Fruit fly (Drosophila melanogaster): ENCODE data around the gene MED28.

The MED28 gene

DNA sequence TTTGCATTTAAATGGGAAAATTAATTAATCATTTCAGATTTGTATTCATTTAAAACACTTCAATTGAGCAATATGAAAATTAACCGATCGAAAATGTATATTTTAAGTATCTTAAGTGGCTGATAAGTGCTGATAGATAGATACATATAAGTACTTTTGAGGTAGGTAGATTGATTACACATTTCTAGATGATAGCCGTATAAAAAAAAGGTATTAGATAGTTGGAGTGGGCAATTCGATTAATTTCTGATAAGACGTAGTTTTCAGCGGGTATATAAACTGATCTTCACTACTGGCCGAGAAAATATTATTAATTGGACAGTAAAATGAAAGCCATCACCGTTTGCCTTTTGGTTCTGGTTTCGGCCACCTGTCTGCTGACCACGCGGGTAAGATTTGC, 28.1 kb downstream of the MED28 start, which contains the start of gene CG5107:
Gene CG5107 (plus strand): TSS at position 301 of the 400 bp plus-strand sequence.
- no peak for TF ChIP-seq br (GFP tag; optimal IDR thresholded peaks at IDR 0.05)
- no peak for TF ChIP-seq Dfd (GFP tag; optimal IDR thresholded peaks at IDR 0.05)
- no peak for TF ChIP-seq dsf (GFP tag; optimal IDR thresholded peaks at IDR 0.05; ENCODE audit: borderline replicate concordance)
- TF ChIP-seq Rel (GFP tag; optimal IDR thresholded peaks at IDR 0.05), result no peak
- no peak for TF ChIP-seq Rel (tag; optimal IDR thresholded peaks at IDR 0.05)
- TF ChIP-seq woc (GFP tag; optimal IDR thresholded peaks at IDR 0.05), result no peak
- no peak for TF ChIP-seq Vsx2 (GFP tag; optimal IDR thresholded peaks at IDR 0.05; ENCODE audit: partially characterized antibody)
- no peak for TF ChIP-seq rgr (GFP tag; optimal IDR thresholded peaks at IDR 0.05)
- no peak for TF ChIP-seq psq (GFP tag; optimal IDR thresholded peaks at IDR 0.05)

dm6 chr3R:25505975-25506374, 29.2 kb downstream of the MED28 start, which contains the start of gene CG5111:
Gene CG5111 (plus strand): TSS chr3R:25506275.
- TF ChIP-seq sage (GFP tag; optimal IDR thresholded peaks at IDR 0.05) (no peak), N (GFP tag; optimal IDR thresholded peaks at IDR 0.05) (no peak), ey (GFP tag; optimal IDR thresholded peaks at IDR 0.05) (no peak), brk (GFP tag; optimal IDR thresholded peaks at IDR 0.05) (no peak), Dfd (GFP tag; optimal IDR thresholded peaks at IDR 0.05) (no peak), rgr (GFP tag; optimal IDR thresholded peaks at IDR 0.05) (no peak), Rel (GFP tag; optimal IDR thresholded peaks at IDR 0.05) (no peak), Rel (tag; optimal IDR thresholded peaks at IDR 0.05) (no peak), usp (GFP tag; optimal IDR thresholded peaks at IDR 0.05) (no peak), GATAd (GFP tag; optimal IDR thresholded peaks at IDR 0.05) (no peak), CG32264 (GFP tag; optimal IDR thresholded peaks at IDR 0.05) (no peak)

DNA sequence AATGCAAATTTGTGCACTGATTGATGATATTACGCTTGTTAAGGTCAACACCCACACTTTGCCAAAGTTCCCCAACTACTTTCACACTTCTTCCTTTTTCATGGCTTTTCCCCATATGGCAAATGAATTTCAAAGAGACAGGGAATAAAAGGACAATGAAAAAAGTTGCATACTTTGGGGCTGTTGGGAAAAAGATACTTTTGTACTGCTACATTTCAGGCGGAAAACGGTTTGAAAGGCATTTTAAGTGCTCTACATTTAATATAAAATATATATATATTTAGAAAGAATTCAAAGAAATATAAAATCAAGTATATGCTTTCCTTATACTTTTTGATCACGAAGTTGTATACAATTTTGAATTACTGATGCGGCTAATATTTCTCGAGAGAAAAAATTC, 35.9 kb downstream of the MED28 start:
- TF ChIP-seq jim (GFP tag; optimal IDR thresholded peaks at IDR 0.05), result no peak
- TF ChIP-seq Myc (optimal IDR thresholded peaks at IDR 0.05), result peak; percentile 83
- TF ChIP-seq CrebA (GFP tag; optimal IDR thresholded peaks at IDR 0.05; ENCODE audit: borderline replicate concordance), result no peak
- TF ChIP-seq N (GFP tag; optimal IDR thresholded peaks at IDR 0.05), result peak; percentile 22
- TF ChIP-seq pan (optimal IDR thresholded peaks at IDR 0.05), result no peak

- TF ChIP-seq GATAd (GFP tag; optimal IDR thresholded peaks at IDR 0.05) (no peak), dl (GFP tag; optimal IDR thresholded peaks at IDR 0.05; ENCODE audit: insufficient read depth in 1 of 2, partially characterized antibody in 2 of 2) (peak; percentile 80), Hr83 (GFP tag; optimal IDR thresholded peaks at IDR 0.05; ENCODE audit: poor library complexity, severe bottlenecking) (peak; percentile 82), tai (GFP tag; optimal IDR thresholded peaks at IDR 0.05) (no peak), dmrt93B (GFP tag; optimal IDR thresholded peaks at IDR 0.05) (peak; percentile 94), ey (GFP tag; optimal IDR thresholded peaks at IDR 0.05) (peak; percentile 76), h (GFP tag; optimal IDR thresholded peaks at IDR 0.05) (peak; percentile 91), Abd-B (GFP tag; optimal IDR thresholded peaks at IDR 0.05) (no peak), lola (GFP tag; optimal IDR thresholded peaks at IDR 0.05) (no peak), jim (GFP tag; optimal IDR thresholded peaks at IDR 0.05) (peak; percentile 49), N (GFP tag; optimal IDR thresholded peaks at IDR 0.05) (no peak), HLH106 (tag; optimal IDR thresholded peaks at IDR 0.05) (peak; percentile 98), fru (GFP tag; optimal IDR thresholded peaks at IDR 0.05) (peak; percentile 92), dsf (GFP tag; optimal IDR thresholded peaks at IDR 0.05; ENCODE audit: borderline replicate concordance) (peak; percentile 44), Sp1 (GFP tag; optimal IDR thresholded peaks at IDR 0.05) (peak; percentile 98), psq (GFP tag; optimal IDR thresholded peaks at IDR 0.05) (peak; percentile 97), sage (GFP tag; optimal IDR thresholded peaks at IDR 0.05) (peak; percentile 87), CG32264 (GFP tag; optimal IDR thresholded peaks at IDR 0.05) (peak; percentile 40), woc (GFP tag; optimal IDR thresholded peaks at IDR 0.05) (peak; percentile 65), Vsx2 (GFP tag; optimal IDR thresholded peaks at IDR 0.05; ENCODE audit: partially characterized antibody) (peak; percentile 70), Hnf4 (GFP tag; optimal IDR thresholded peaks at IDR 0.05) (peak; percentile 74), sv (GFP tag; optimal IDR thresholded peaks at IDR 0.05) (peak; percentile 77), usp (GFP tag; optimal IDR thresholded peaks at IDR 0.05) (no peak), Mio (GFP tag; optimal IDR thresholded peaks at IDR 0.05) (no peak), brk (GFP tag; optimal IDR thresholded peaks at IDR 0.05) (peak; percentile 84), CrebA (GFP tag; optimal IDR thresholded peaks at IDR 0.05; ENCODE audit: borderline replicate concordance) (peak; percentile 4), Rel (GFP tag; optimal IDR thresholded peaks at IDR 0.05) (peak; percentile 84), Rel (tag; optimal IDR thresholded peaks at IDR 0.05) (peak; percentile 70), Jra (GFP tag; optimal IDR thresholded peaks at IDR 0.05) (peak; percentile 12), Hr78 (GFP tag; optimal IDR thresholded peaks at IDR 0.05) (no peak), OdsH (GFP tag; optimal IDR thresholded peaks at IDR 0.05) (peak; percentile 95), Myc (optimal IDR thresholded peaks at IDR 0.05) (no peak), foxo (GFP tag; optimal IDR thresholded peaks at IDR 0.05) (peak in 1 of 2 experiments; percentile 95), rgr (GFP tag; optimal IDR thresholded peaks at IDR 0.05) (peak; percentile 93), br (GFP tag; optimal IDR thresholded peaks at IDR 0.05) (peak; percentile 77), pan (optimal IDR thresholded peaks at IDR 0.05) (peak; percentile 76), Dif (GFP tag; optimal IDR thresholded peaks at IDR 0.05; ENCODE audit: partially characterized antibody) (peak; percentile 84), Dfd (GFP tag; optimal IDR thresholded peaks at IDR 0.05) (no peak), CG9705 (GFP tag; optimal IDR thresholded peaks at IDR 0.05) (peak; percentile 64)
Measured at dm6 chr3R:25515450-25516288, 38.9 kb downstream of the MED28 start, which contains the start of gene msi. Gene msi (plus strand): TSS chr3R:25516118.
